Worm (Caenorhabditis elegans) whole organism, L4/young adult: ENCODE data around the gene F20D12.7.

ENCODE experiments used
- W03F9.2 ChIP-seq: fragments of 150-350 bp; optimal IDR thresholded peaks from 2 replicates; lab custom pipeline; 2014; ENCODE audit warnings: missing biosample characterization, missing genetic modification characterization
- him-1 ChIP-seq: sonication (generic microtip); optimal IDR thresholded peaks from 2 replicates; lab custom pipeline; 2016; ENCODE audit warnings: missing genotype, missing genetic modification reagents, missing genetic modification characterization, missing compliant biosample characterization

- TF ChIP-seq W03F9.2 (tag; lab: Kevin White, UChicago) (no peak), him-1 (tag; lab: Kevin White, UChicago) (no peak)
Measured at ce11 chrIV:7954006-7954405, 15.3 kb upstream of the F20D12.7 start.
